Fruit fly (Drosophila melanogaster) whole organism, pupa: ENCODE results near the gene Cp7Fb.

Source experiments
- CG10348 ChIP-seq: fragments of 200-800 bp; sonication (Bioruptor generic); IDR thresholded peaks from 2 replicates; pipeline ENCODE4 v1.3.6; 2022; ENCODE audit warnings: missing biosample characterization, missing genetic modification characterization
- CG13204 ChIP-seq: fragments of 200-800 bp; sonication (Bioruptor generic); optimal IDR thresholded peaks from 2 replicates; lab custom pipeline; 2018; ENCODE audit warnings: missing biosample characterization, mild to moderate bottlenecking, missing genetic modification characterization, moderate library complexity
- CG14655 ChIP-seq: fragments of 200-800 bp; sonication (Bioruptor generic); optimal IDR thresholded peaks from 3 replicates; lab custom pipeline; 2017; ENCODE audit warnings: mild to moderate bottlenecking, missing biosample characterization, missing genetic modification reagents, missing genetic modification characterization
- CG17806 ChIP-seq: fragments of 200-800 bp; sonication (Bioruptor generic); optimal IDR thresholded peaks from 2 replicates; lab custom pipeline; 2018; ENCODE audit warnings: missing biosample characterization, mild to moderate bottlenecking, missing genetic modification characterization, moderate library complexity
- CG34367 ChIP-seq: fragments of 200-800 bp; sonication (Bioruptor generic); optimal IDR thresholded peaks from 2 replicates; lab custom pipeline; 2018; ENCODE audit warnings: missing biosample characterization, mild to moderate bottlenecking, missing genetic modification characterization
- CG4496 ChIP-seq: fragments of 200-800 bp; sonication (Bioruptor generic); IDR thresholded peaks from 3 replicates; pipeline ENCODE4 v1.3.6; 2022; ENCODE audit warnings: missing biosample characterization, missing genetic modification characterization
- D1 ChIP-seq: fragments of 200-800 bp; sonication (Bioruptor generic); optimal IDR thresholded peaks from 2 replicates; lab custom pipeline; 2018; ENCODE audit warnings: missing biosample characterization, mild to moderate bottlenecking, missing genetic modification characterization, moderate library complexity
- EcR ChIP-seq: fragments of 200-800 bp; sonication (Bioruptor generic); optimal IDR thresholded peaks from 3 replicates; lab custom pipeline; 2019; ENCODE audit warnings: missing biosample characterization, missing genetic modification characterization, mild to moderate bottlenecking, moderate library complexity, missing genetic modification reagents
- Pif1A ChIP-seq: fragments of 200-800 bp; sonication (Bioruptor generic); optimal IDR thresholded peaks from 3 replicates; lab custom pipeline; 2016; ENCODE audit warnings: missing biosample characterization, missing genetic modification characterization
- Pif1B ChIP-seq: fragments of 200-800 bp; sonication (Bioruptor generic); optimal IDR thresholded peaks from 3 replicates; lab custom pipeline; 2016; ENCODE audit warnings: missing biosample characterization, missing genetic modification characterization
- gl ChIP-seq: fragments of 200-800 bp; sonication (Bioruptor generic); optimal IDR thresholded peaks from 2 replicates; lab custom pipeline; 2018; ENCODE audit warnings: missing biosample characterization, mild to moderate bottlenecking, missing genetic modification characterization
- rn ChIP-seq: fragments of 200-800 bp; sonication (Bioruptor generic); IDR thresholded peaks from 2 replicates; pipeline ENCODE4 v1.3.6; 2022; ENCODE audit warnings: missing biosample characterization, missing genetic modification characterization

- no peak for TF ChIP-seq EcR (GFP tag; lab: Kevin White, UChicago)
- TF ChIP-seq CG34367 = no peak
- TF ChIP-seq CG13204 (GFP tag; lab: Kevin White, UChicago) = no peak
- no peak for TF ChIP-seq CG17806 (tag; lab: Kevin White, UChicago)
- TF ChIP-seq gl (tag; lab: Kevin White, UChicago) = no peak
- TF ChIP-seq rn (GFP tag; lab: Robert Waterston, UW) = no peak
- no peak for TF ChIP-seq Pif1A (GFP tag; lab: Kevin White, UChicago)
- TF ChIP-seq CG10348 (GFP tag; lab: Robert Waterston, UW) = no peak
- TF ChIP-seq D1 (tag; lab: Kevin White, UChicago) = no peak
- TF ChIP-seq CG14655 = no peak
- no peak for TF ChIP-seq CG4496 (GFP tag; lab: Robert Waterston, UW)
- no peak for TF ChIP-seq Pif1B (GFP tag; lab: Kevin White, UChicago)
Measured at dm6 chrX:8489485-8489970, 15.9 kb downstream of the Cp7Fb start, which contains the start of gene otu.
